Fruit fly (Drosophila melanogaster) whole organism, embryonic: Measurements from ENCODE around the gene CG42693.

ENCODE experiments used
- Adf1 ChIP-seq: fragments of 200-800 bp; sonication (Bioruptor generic); IDR thresholded peaks from 2 replicates; pipeline ENCODE4 v1.3.6; 2022; ENCODE audit warnings: missing biosample characterization, missing genetic modification characterization
- Awh ChIP-seq: fragments of 200-800 bp; sonication (Bioruptor generic); IDR thresholded peaks from 2 replicates; pipeline ENCODE4, ENCODE4 v1.3.6; 2022; ENCODE audit warnings: missing biosample characterization, missing genetic modification characterization
- Blimp-1 ChIP-seq: fragments of 200-800 bp; sonication (Bioruptor generic); optimal IDR thresholded peaks from 3 replicates; lab custom pipeline; 2018; ENCODE audit warnings: missing biosample characterization, missing genetic modification characterization, mild to moderate bottlenecking, moderate library complexity, missing genetic modification reagents
- BtbVII ChIP-seq: fragments of 200-800 bp; sonication (Bioruptor generic); optimal IDR thresholded peaks from 3 replicates; lab custom pipeline; 2017; ENCODE audit warnings: missing biosample characterization, mild to moderate bottlenecking, missing genetic modification characterization
- Bteb2 ChIP-seq: fragments of 200-800 bp; sonication (Bioruptor generic); optimal IDR thresholded peaks from 2 replicates; lab custom pipeline; 2016; ENCODE audit warnings: missing biosample characterization, missing genetic modification characterization
- CG10431 ChIP-seq: fragments of 200-800 bp; sonication (Bioruptor generic); optimal IDR thresholded peaks from 3 replicates; lab custom pipeline; 2018; ENCODE audit warnings: missing biosample characterization, mild to moderate bottlenecking, missing genetic modification characterization
- CG10543 ChIP-seq: fragments of 200-800 bp; sonication (Bioruptor generic); optimal IDR thresholded peaks from 3 replicates; lab custom pipeline; 2017; ENCODE audit warnings: missing biosample characterization, mild to moderate bottlenecking, missing genetic modification characterization, moderate library complexity
- CG12769 ChIP-seq: fragments of 200-800 bp; sonication (Bioruptor generic); optimal IDR thresholded peaks from 2 replicates; lab custom pipeline; 2019; ENCODE audit warnings: missing biosample characterization, mild to moderate bottlenecking, missing genetic modification characterization, moderate library complexity
- CG13287 ChIP-seq: fragments of 200-800 bp; sonication (Bioruptor generic); IDR thresholded peaks from 2 replicates; pipeline ENCODE4 v1.3.6; 2022; ENCODE audit warnings: missing biosample characterization, missing genetic modification characterization; ENCODE audit not compliant: partially characterized antibody
- CG1603 ChIP-seq: fragments of 200-800 bp; sonication (Bioruptor generic); optimal IDR thresholded peaks from 2 replicates; lab custom pipeline; 2019; ENCODE audit warnings: missing biosample characterization, mild to moderate bottlenecking, missing genetic modification characterization, moderate library complexity
- CG17359 ChIP-seq: fragments of 200-800 bp; sonication (Bioruptor generic); optimal IDR thresholded peaks from 3 replicates; lab custom pipeline; 2018; ENCODE audit warnings: missing biosample characterization, mild to moderate bottlenecking, missing genetic modification characterization, moderate library complexity
- CG2199 ChIP-seq: fragments of 200-800 bp; sonication (Bioruptor generic); IDR thresholded peaks from 3 replicates; pipeline ENCODE4 v1.3.6; 2022; ENCODE audit warnings: missing biosample characterization, missing genetic modification characterization
- CG2889 ChIP-seq: fragments of 200-800 bp; sonication (Bioruptor generic); IDR thresholded peaks from 3 replicates; pipeline ENCODE4 v1.3.6; 2022; ENCODE audit warnings: missing biosample characterization, missing genetic modification characterization
- CG30431 ChIP-seq: fragments of 200-800 bp; sonication (Bioruptor generic); optimal IDR thresholded peaks from 2 replicates; lab custom pipeline; 2017; ENCODE audit warnings: missing biosample characterization, missing genetic modification characterization
- CG32772 ChIP-seq: fragments of 200-800 bp; sonication (Bioruptor generic); IDR thresholded peaks from 2 replicates; pipeline ENCODE4 v1.3.6; 2022; ENCODE audit warnings: missing biosample characterization, missing genetic modification characterization
- CG34422 ChIP-seq: fragments of 200-800 bp; sonication (Bioruptor generic); IDR thresholded peaks from 3 replicates; pipeline ENCODE4 v1.3.6; 2022; ENCODE audit warnings: missing biosample characterization, missing genetic modification characterization
- CG4617 ChIP-seq: fragments of 200-800 bp; sonication (Bioruptor generic); optimal IDR thresholded peaks from 3 replicates; lab custom pipeline; 2016; ENCODE audit warnings: missing biosample characterization, missing genetic modification characterization, borderline replicate concordance
- CG4730 ChIP-seq: fragments of 200-800 bp; sonication (Bioruptor generic); IDR thresholded peaks from 2 replicates; pipeline ENCODE4 v1.3.6; 2022; ENCODE audit warnings: missing biosample characterization, missing genetic modification characterization
- CG6272 ChIP-seq: fragments of 200-800 bp; sonication (Bioruptor generic); IDR thresholded peaks from 2 replicates; pipeline ENCODE4 v1.3.6; 2022; ENCODE audit warnings: missing biosample characterization, missing genetic modification characterization
- CG6683 ChIP-seq: fragments of 200-800 bp; sonication (Bioruptor generic); optimal IDR thresholded peaks from 2 replicates; lab custom pipeline; 2017; ENCODE audit warnings: missing biosample characterization, mild to moderate bottlenecking, missing genetic modification characterization, missing genetic modification reagents
- CG6813 ChIP-seq: fragments of 200-800 bp; sonication (Bioruptor generic); optimal IDR thresholded peaks from 2 replicates; lab custom pipeline; 2017; ENCODE audit warnings: missing biosample characterization, missing genetic modification characterization, mild to moderate bottlenecking, moderate library complexity, missing genetic modification reagents
- CG7357 ChIP-seq: fragments of 200-800 bp; sonication (Bioruptor generic); IDR thresholded peaks from 3 replicates; pipeline ENCODE4 v1.3.6; 2022; ENCODE audit warnings: missing biosample characterization, missing genetic modification characterization
- CG7928 ChIP-seq: fragments of 200-800 bp; sonication (Bioruptor generic); optimal IDR thresholded peaks from 2 replicates; lab custom pipeline; 2017; ENCODE audit warnings: missing biosample characterization, mild to moderate bottlenecking, missing genetic modification characterization
- Chrac-16 ChIP-seq: fragments of 200-800 bp; sonication (Bioruptor generic); optimal IDR thresholded peaks from 3 replicates; lab custom pipeline; 2016; ENCODE audit warnings: missing biosample characterization, missing genetic modification characterization
- D ChIP-seq, 2 experiments: fragments of 200-800 bp in 1 of 2; fragments of >200 bp in 1 of 2; sonication (Bioruptor generic) in 1 of 2; optimal IDR thresholded peaks; 2 replicates in 1 of 2; 3 replicates in 1 of 2; lab custom pipeline; 2017; ENCODE audit warnings: mild to moderate bottlenecking in 1 of 2, missing biosample characterization in 1 of 2, missing genetic modification characterization in 1 of 2, missing genetic modification reagents in 1 of 2
- Dad ChIP-seq: fragments of 200-800 bp; sonication (Bioruptor generic); optimal IDR thresholded peaks from 3 replicates; lab custom pipeline; 2016; ENCODE audit warnings: missing biosample characterization, missing genetic modification characterization
- Dip2 ChIP-seq: fragments of 200-800 bp; sonication (Bioruptor generic); IDR thresholded peaks from 2 replicates; pipeline ENCODE4 v1.3.6; 2022; ENCODE audit warnings: missing biosample characterization, missing genetic modification characterization
- Drgx ChIP-seq: fragments of 200-800 bp; sonication (Bioruptor generic); IDR thresholded peaks from 2 replicates; pipeline ENCODE4 v1.3.6; 2022; ENCODE audit warnings: missing biosample characterization, missing genetic modification characterization
- H15 ChIP-seq: fragments of 200-800 bp; sonication (Bioruptor generic); IDR thresholded peaks from 3 replicates; pipeline ENCODE4 v1.3.6; 2022; ENCODE audit warnings: missing biosample characterization, missing genetic modification characterization
- NC2β ChIP-seq: fragments of 200-800 bp; sonication (Bioruptor generic); optimal IDR thresholded peaks from 2 replicates; lab custom pipeline; 2016; ENCODE audit warnings: missing biosample characterization, missing genetic modification characterization
- Nf-YC ChIP-seq: fragments of 200-800 bp; optimal IDR thresholded peaks from 3 replicates; lab custom pipeline; 2019; ENCODE audit warnings: missing biosample characterization, mild to moderate bottlenecking, missing genetic modification characterization, moderate library complexity
- Ravus ChIP-seq: fragments of 200-800 bp; sonication (Bioruptor generic); IDR thresholded peaks from 2 replicates; pipeline ENCODE4 v1.3.6; 2022; ENCODE audit warnings: missing biosample characterization, missing genetic modification characterization
- Side ChIP-seq: fragments of 200-800 bp; sonication (Bioruptor generic); optimal IDR thresholded peaks from 2 replicates; lab custom pipeline; 2016; ENCODE audit warnings: missing biosample characterization, missing genetic modification characterization
- Sry-δ ChIP-seq: fragments of 200-800 bp; sonication (Bioruptor generic); optimal IDR thresholded peaks from 2 replicates; lab custom pipeline; 2016; ENCODE audit warnings: missing biosample characterization, missing genetic modification characterization
- Tbp ChIP-seq: fragments of >200 bp; optimal IDR thresholded peaks from 2 replicates; lab custom pipeline; 2018; ENCODE audit warnings: missing biosample characterization, missing genetic modification characterization
- ato ChIP-seq: fragments of 200-800 bp; sonication (Bioruptor generic); IDR thresholded peaks from 2 replicates; pipeline ENCODE4 v1.3.6; 2022; ENCODE audit warnings: missing biosample characterization, missing genetic modification characterization; ENCODE audit not compliant: partially characterized antibody
- bsh ChIP-seq, 2 experiments: fragments of 200-800 bp; sonication (Bioruptor generic); optimal IDR thresholded peaks; 2 replicates each; lab custom pipeline; 2017 to 2018; ENCODE audit warnings: mild to moderate bottlenecking in 2 of 2, missing biosample characterization in 2 of 2, missing genetic modification characterization in 2 of 2, moderate library complexity in 1 of 2
- eve ChIP-seq, 2 experiments: fragments of >200 bp; optimal IDR thresholded peaks; 2 replicates each; lab custom pipeline; 2017; ENCODE audit warnings: missing biosample characterization in 2 of 2, missing genetic modification characterization in 2 of 2
- gfzf ChIP-seq: fragments of 200-800 bp; sonication (Bioruptor generic); optimal IDR thresholded peaks from 2 replicates; lab custom pipeline; 2016; ENCODE audit warnings: missing biosample characterization, mild to moderate bottlenecking, missing genetic modification characterization, moderate library complexity
- gsb ChIP-seq: fragments of 200-800 bp; sonication (Bioruptor generic); IDR thresholded peaks from 2 replicates; pipeline ENCODE4 v1.3.6; 2022; ENCODE audit warnings: missing biosample characterization, missing genetic modification characterization
- lilli ChIP-seq: fragments of 200-800 bp; sonication (Bioruptor generic); optimal IDR thresholded peaks from 3 replicates; lab custom pipeline; 2016; ENCODE audit warnings: missing biosample characterization, missing genetic modification characterization
- luna ChIP-seq: fragments of 200-800 bp; sonication (Bioruptor generic); optimal IDR thresholded peaks from 2 replicates; lab custom pipeline; 2016; ENCODE audit warnings: missing biosample characterization, missing genetic modification characterization
- mam ChIP-seq: fragments of 200-800 bp; sonication (Bioruptor generic); optimal IDR thresholded peaks from 3 replicates; lab custom pipeline; 2016; ENCODE audit warnings: missing biosample characterization, missing genetic modification characterization
- org-1 ChIP-seq: fragments of 200-800 bp; sonication (Bioruptor generic); optimal IDR thresholded peaks from 2 replicates; lab custom pipeline; 2017; ENCODE audit warnings: missing biosample characterization, missing genetic modification characterization
- pho ChIP-seq: fragments of 200-800 bp; sonication (Bioruptor generic); optimal IDR thresholded peaks from 2 replicates; lab custom pipeline; 2016; ENCODE audit warnings: missing biosample characterization, missing genetic modification characterization
- pros ChIP-seq: fragments of 200-800 bp; sonication (Bioruptor generic); optimal IDR thresholded peaks from 3 replicates; lab custom pipeline; 2019; ENCODE audit warnings: missing biosample characterization, mild to moderate bottlenecking, missing genetic modification characterization, moderate library complexity
- slou ChIP-seq: fragments of 200-800 bp; sonication (Bioruptor generic); optimal IDR thresholded peaks from 3 replicates; lab custom pipeline; 2016; ENCODE audit warnings: missing biosample characterization, missing genetic modification characterization
- slp2 ChIP-seq: fragments of 200-800 bp; sonication (Bioruptor generic); optimal IDR thresholded peaks from 2 replicates; lab custom pipeline; 2016; ENCODE audit warnings: missing biosample characterization, missing genetic modification characterization
- unc-4 ChIP-seq: fragments of 200-800 bp; sonication (Bioruptor generic); IDR thresholded peaks from 2 replicates; pipeline ENCODE4 v1.3.6; 2022; ENCODE audit warnings: missing biosample characterization, missing genetic modification characterization; ENCODE audit not compliant: partially characterized antibody

Gene CG42693

DNA sequence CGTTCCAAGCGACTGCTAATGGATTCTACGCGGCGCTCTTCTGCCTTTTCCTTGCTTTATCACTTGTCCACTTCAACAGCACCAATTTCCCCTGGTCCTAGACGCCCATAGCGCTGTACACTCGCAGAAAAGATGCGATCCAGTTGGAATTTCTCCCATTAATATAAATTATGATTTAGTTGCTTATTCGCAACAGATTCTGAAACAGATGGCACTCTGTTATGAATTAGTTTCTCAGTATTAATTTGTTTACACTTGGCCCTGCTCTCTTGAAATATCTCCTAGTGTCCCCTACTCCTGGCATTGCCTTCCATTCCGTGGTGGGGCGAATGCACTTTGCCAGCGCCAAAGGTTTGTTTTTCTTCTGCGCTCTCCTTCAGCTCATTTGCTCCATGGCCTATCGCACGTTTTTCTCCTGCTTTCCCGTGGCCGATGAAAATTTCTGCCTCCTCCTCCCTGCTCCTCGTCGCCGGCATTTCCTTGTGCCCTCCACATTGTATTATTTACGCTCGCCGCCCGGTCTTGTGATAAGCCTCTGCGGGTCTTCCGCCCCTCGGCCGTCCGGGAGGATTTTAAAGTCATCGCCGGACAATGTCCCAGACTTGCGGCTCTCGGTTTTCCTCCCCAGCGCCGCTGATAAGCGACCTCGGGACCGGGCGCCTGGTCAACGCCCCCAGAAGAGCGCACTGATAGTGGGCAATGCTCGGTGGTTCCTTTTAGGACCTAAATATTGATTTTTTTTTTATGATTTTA is 1.8 kb downstream of the CG42693 start (continued):
- TF ChIP-seq org-1 (no peak), pho (GFP tag; lab: Kevin White, UChicago) (no peak), Bteb2 (no peak), Chrac-16 (GFP tag; lab: Kevin White, UChicago) (no peak), slou (GFP tag; lab: Kevin White, UChicago) (no peak), CG34422 (GFP tag; lab: Robert Waterston, UW) (0 out of 3 replicates have a peak, but pooled peaks have one; percentile 27), Side (GFP tag; lab: Kevin White, UChicago) (no peak), BtbVII (GFP tag; lab: Kevin White, UChicago) (no peak), gsb (GFP tag; lab: Robert Waterston, UW) (no peak), CG10543 (no peak), CG6272 (GFP tag; lab: Robert Waterston, UW) (peak; percentile 32; the same call in 1 of the 2 replicates), pros (GFP tag; lab: Kevin White, UChicago) (no peak), CG17359 (tag; lab: Kevin White, UChicago) (no peak), D (optimal IDR thresholded peaks at IDR 0.05; lab: Kevin White, UChicago) (no peak), D (GFP tag; optimal IDR thresholded peaks at IDR 0.05; lab: Kevin White, UChicago) (peak; percentile 43), Ravus (GFP tag; lab: Robert Waterston, UW) (no peak), Dip2 (GFP tag; lab: Robert Waterston, UW) (no peak), ato (GFP tag; lab: Robert Waterston, UW) (no peak), Nf-YC (tag; lab: Kevin White, UChicago) (no peak), bsh (GFP tag; optimal IDR thresholded peaks at IDR 0.05; lab: Kevin White, UChicago) (peak; percentile 3 to 77), Awh (GFP tag; lab: Robert Waterston, UW) (no peak), CG6683 (GFP tag; lab: Kevin White, UChicago) (no peak), CG12769 (tag; lab: Kevin White, UChicago) (no peak), luna (GFP tag; lab: Kevin White, UChicago) (no peak), Dad (GFP tag; lab: Kevin White, UChicago) (no peak), Adf1 (GFP tag; lab: Robert Waterston, UW) (no peak), CG13287 (GFP tag; lab: Robert Waterston, UW) (no peak), Drgx (peak; percentile 68), CG2199 (GFP tag; lab: Robert Waterston, UW) (no peak), unc-4 (no peak), H15 (GFP tag; lab: Robert Waterston, UW) (peak; percentile 35; the same call in 1 of the 3 replicates), CG1603 (tag; lab: Kevin White, UChicago) (peak; percentile 39), slp2 (GFP tag; lab: Kevin White, UChicago) (no peak), CG2889 (no peak), CG30431 (GFP tag; lab: Kevin White, UChicago) (no peak), Blimp-1 (no peak), NC2β (GFP tag; lab: Kevin White, UChicago) (no peak), CG32772 (GFP tag; lab: Robert Waterston, UW) (0 out of 2 replicates have a peak, but pooled peaks have one; percentile 11), CG7928 (no peak), Tbp (GFP tag; lab: Kevin White, UChicago) (no peak), CG10431 (no peak), gfzf (GFP tag; lab: Kevin White, UChicago) (no peak), CG4730 (GFP tag; lab: Robert Waterston, UW) (no peak), CG7357 (GFP tag; lab: Robert Waterston, UW) (peak; percentile 47; the same call in 2 of the 3 replicates), Sry-δ (GFP tag; lab: Kevin White, UChicago) (no peak), CG6813 (GFP tag; lab: Kevin White, UChicago) (no peak), lilli (GFP tag; lab: Kevin White, UChicago) (no peak), mam (GFP tag; lab: Kevin White, UChicago) (no peak), CG4617 (GFP tag; lab: Kevin White, UChicago) (no peak), eve (GFP tag; optimal IDR thresholded peaks at IDR 0.05; lab: Kevin White, UChicago) (no peak)
